Worm (Caenorhabditis elegans): ENCODE measurements around the gene col-122.

- TF ChIP-seq nhr-77 (tag; optimal IDR thresholded peaks at IDR 0.05) (no peak), elt-3 (tag; optimal IDR thresholded peaks at IDR 0.05) (no peak), lsy-2 (tag; optimal IDR thresholded peaks at IDR 0.05) (no peak), R02D3.7 (tag; optimal IDR thresholded peaks at IDR 0.05) (no peak), ZK546.5 (tag; optimal IDR thresholded peaks at IDR 0.05) (no peak), crh-2 (tag; optimal IDR thresholded peaks at IDR 0.05) (no peak), blmp-1 (tag; optimal IDR thresholded peaks at IDR 0.05; ENCODE audit: insufficient read depth) (no peak), lin-13 (GFP tag; optimal IDR thresholded peaks at IDR 0.05) (no peak), nhr-11 (tag; optimal IDR thresholded peaks at IDR 0.05) (no peak)
Observed at ce11 chrIV:9537500-9537899, 25.7 kb upstream of the col-122 start.

All from whole organism, L2 larva.